Fruit fly (Drosophila melanogaster) whole organism, embryonic: ENCODE results near the gene bark.

Experiments used
- CG12071 ChIP-seq: fragments of 200-800 bp; sonication (Bioruptor generic); optimal IDR thresholded peaks from 3 replicates; lab custom pipeline; 2018; ENCODE audit warnings: missing biosample characterization, mild to moderate bottlenecking, missing genetic modification characterization
- CG13123 ChIP-seq: fragments of 200-800 bp; sonication (Bioruptor generic); optimal IDR thresholded peaks from 2 replicates; lab custom pipeline; 2016; ENCODE audit warnings: missing biosample characterization, missing genetic modification characterization
- CG13287 ChIP-seq: fragments of 200-800 bp; sonication (Bioruptor generic); IDR thresholded peaks from 2 replicates; pipeline ENCODE4 v1.3.6; 2022; ENCODE audit warnings: missing biosample characterization, missing genetic modification characterization; ENCODE audit not compliant: partially characterized antibody
- CG13624 ChIP-seq: fragments of 200-800 bp; sonication (Bioruptor generic); optimal IDR thresholded peaks from 2 replicates; lab custom pipeline; 2016; ENCODE audit warnings: missing biosample characterization, missing genetic modification characterization
- CG15696 ChIP-seq: fragments of 200-800 bp; sonication (Bioruptor generic); optimal IDR thresholded peaks from 2 replicates; lab custom pipeline; 2019; ENCODE audit warnings: missing biosample characterization, mild to moderate bottlenecking, missing genetic modification characterization, moderate library complexity
- CG16813 ChIP-seq: fragments of 200-800 bp; sonication (Bioruptor generic); IDR thresholded peaks from 3 replicates; pipeline ENCODE4 v1.3.6; 2022; ENCODE audit warnings: missing biosample characterization, missing genetic modification characterization; ENCODE audit not compliant: partially characterized antibody
- CG16815 ChIP-seq: fragments of 200-800 bp; sonication (Bioruptor generic); optimal IDR thresholded peaks from 3 replicates; lab custom pipeline; 2017; ENCODE audit warnings: missing biosample characterization, mild to moderate bottlenecking, missing genetic modification characterization
- CG17361 ChIP-seq: fragments of 200-800 bp; sonication (Bioruptor generic); IDR thresholded peaks from 3 replicates; pipeline ENCODE4 v1.3.6; 2022; ENCODE audit warnings: missing biosample characterization, missing genetic modification characterization
- CG18619 ChIP-seq: fragments of 200-800 bp; sonication (Bioruptor generic); optimal IDR thresholded peaks from 3 replicates; lab custom pipeline; 2017; ENCODE audit warnings: missing biosample characterization, mild to moderate bottlenecking, missing genetic modification characterization
- CG3995 ChIP-seq: fragments of 200-800 bp; sonication (Bioruptor generic); optimal IDR thresholded peaks from 3 replicates; lab custom pipeline; 2016; ENCODE audit warnings: missing biosample characterization, missing genetic modification characterization
- CG4404 ChIP-seq: fragments of 200-800 bp; sonication (Bioruptor generic); IDR thresholded peaks from 2 replicates; pipeline ENCODE4 v1.3.6; 2022; ENCODE audit warnings: missing biosample characterization, missing genetic modification characterization
- CG6272 ChIP-seq: fragments of 200-800 bp; sonication (Bioruptor generic); IDR thresholded peaks from 2 replicates; pipeline ENCODE4 v1.3.6; 2022; ENCODE audit warnings: missing biosample characterization, missing genetic modification characterization
- CG6854 ChIP-seq: fragments of 200-800 bp; sonication (Bioruptor generic); optimal IDR thresholded peaks from 3 replicates; lab custom pipeline; 2017; ENCODE audit warnings: missing biosample characterization, mild to moderate bottlenecking, missing genetic modification characterization
- CG8765 ChIP-seq: fragments of 200-800 bp; sonication (Bioruptor generic); IDR thresholded peaks from 2 replicates; pipeline ENCODE4 v1.3.6; 2022; ENCODE audit warnings: missing biosample characterization, missing genetic modification characterization
- D19A ChIP-seq: fragments of 200-800 bp; optimal IDR thresholded peaks from 3 replicates; lab custom pipeline; 2019; ENCODE audit warnings: missing biosample characterization, mild to moderate bottlenecking, missing genetic modification characterization, moderate library complexity
- Dbx ChIP-seq: fragments of 200-800 bp; sonication (Bioruptor generic); IDR thresholded peaks from 3 replicates; pipeline ENCODE4 v1.3.6; 2022; ENCODE audit warnings: missing biosample characterization, missing genetic modification characterization
- Dfd ChIP-seq, 2 experiments: fragments of >200 bp; optimal IDR thresholded peaks; 2 replicates each; lab custom pipeline; 2017; ENCODE audit warnings: missing biosample characterization in 2 of 2, missing genetic modification characterization in 2 of 2
- Fer2 ChIP-seq: fragments of 200-800 bp; sonication (Bioruptor generic); optimal IDR thresholded peaks from 2 replicates; lab custom pipeline; 2018; ENCODE audit warnings: missing biosample characterization, mild to moderate bottlenecking, missing genetic modification characterization, moderate library complexity
- HLHmδ ChIP-seq: fragments of 200-800 bp; sonication (Bioruptor generic); optimal IDR thresholded peaks from 2 replicates; lab custom pipeline; 2018; ENCODE audit warnings: missing biosample characterization, mild to moderate bottlenecking, missing genetic modification characterization, moderate library complexity
- Hand ChIP-seq: fragments of 200-800 bp; sonication (Bioruptor generic); optimal IDR thresholded peaks from 2 replicates; lab custom pipeline; 2017; ENCODE audit warnings: mild to moderate bottlenecking, missing biosample characterization, missing genetic modification reagents, missing genetic modification characterization
- Hsf ChIP-seq: fragments of 200-800 bp; sonication (Bioruptor generic); optimal IDR thresholded peaks from 3 replicates; lab custom pipeline; 2016; ENCODE audit warnings: missing biosample characterization, missing genetic modification characterization
- NFAT ChIP-seq: fragments of 200-800 bp; sonication (Bioruptor generic); IDR thresholded peaks from 2 replicates; pipeline ENCODE4 v1.3.6; 2022; ENCODE audit warnings: missing biosample characterization, missing genetic modification characterization
- Nf-YC ChIP-seq: fragments of 200-800 bp; optimal IDR thresholded peaks from 3 replicates; lab custom pipeline; 2019; ENCODE audit warnings: missing biosample characterization, mild to moderate bottlenecking, missing genetic modification characterization, moderate library complexity
- Oli ChIP-seq: fragments of 200-800 bp; sonication (Bioruptor generic); optimal IDR thresholded peaks from 2 replicates; lab custom pipeline; 2018; ENCODE audit warnings: missing biosample characterization, mild to moderate bottlenecking, missing genetic modification characterization, moderate library complexity
- Ptx1 ChIP-seq: fragments of 200-800 bp; sonication (Bioruptor generic); IDR thresholded peaks from 2 replicates; pipeline ENCODE4 v1.3.6; 2022; ENCODE audit warnings: missing biosample characterization, missing genetic modification characterization
- Rfx ChIP-seq: fragments of 200-800 bp; sonication (Bioruptor generic); IDR thresholded peaks from 2 replicates; pipeline ENCODE4 v1.3.6; 2022; ENCODE audit warnings: missing biosample characterization, missing genetic modification characterization
- Stat92E ChIP-seq, 3 experiments: fragments of >200 bp in 2 of 3; fragments of 200-800 bp in 1 of 3; sonication (Bioruptor generic) in 1 of 3; optimal IDR thresholded peaks; 2 replicates each; lab custom pipeline; 2017 to 2019; ENCODE audit warnings: missing biosample characterization in 3 of 3, missing genetic modification characterization in 3 of 3, mild to moderate bottlenecking in 1 of 3, moderate library complexity in 1 of 3
- Taf1 ChIP-seq: fragments of 200-800 bp; sonication (Bioruptor generic); IDR thresholded peaks from 2 replicates; pipeline ENCODE4 v1.3.6; 2022; ENCODE audit warnings: missing biosample characterization, missing genetic modification characterization
- Trl ChIP-seq, 3 experiments: fragments of >200 bp in 2 of 3; fragments of 200-800 bp in 1 of 3; sonication (Bioruptor generic) in 1 of 3; optimal IDR thresholded peaks; 2 replicates in 1 of 3; 3 replicates in 2 of 3; lab custom pipeline; 2016 to 2017; ENCODE audit warnings: missing biosample characterization in 1 of 3, missing genetic modification characterization in 1 of 3
- aop ChIP-seq: fragments of 200-800 bp; sonication (Bioruptor generic); IDR thresholded peaks from 2 replicates; pipeline ENCODE4 v1.3.6; 2022; ENCODE audit warnings: missing biosample characterization, missing genetic modification characterization
- ase ChIP-seq: fragments of 200-800 bp; sonication (Bioruptor generic); IDR thresholded peaks from 3 replicates; pipeline ENCODE4 v1.3.6; 2022; ENCODE audit warnings: missing biosample characterization, missing genetic modification characterization
- dmrt11E ChIP-seq: fragments of 200-800 bp; sonication (Bioruptor generic); optimal IDR thresholded peaks from 3 replicates; lab custom pipeline; 2018; ENCODE audit warnings: missing biosample characterization, mild to moderate bottlenecking, missing genetic modification characterization, moderate library complexity
- esg ChIP-seq: fragments of 200-800 bp; sonication (Bioruptor generic); conservative IDR thresholded peaks from 2 replicates; pipeline ENCODE4 v1.3.6; 2022; ENCODE audit warnings: missing biosample characterization, missing genetic modification characterization
- fd96Cb ChIP-seq: fragments of 200-800 bp; sonication (Bioruptor generic); optimal IDR thresholded peaks from 2 replicates; lab custom pipeline; 2018; ENCODE audit warnings: missing biosample characterization, mild to moderate bottlenecking, missing genetic modification characterization, moderate library complexity
- hkb ChIP-seq, 2 experiments: fragments of 200-800 bp in 1 of 2; fragments of >200 bp in 1 of 2; sonication (Bioruptor generic) in 1 of 2; IDR thresholded peaks in 1 of 2; optimal IDR thresholded peaks in 1 of 2; 2 replicates each; pipeline versions ENCODE4 v1.3.6 to Lab custom; 2017 to 2022; ENCODE audit warnings: missing biosample characterization in 1 of 2, missing genetic modification characterization in 1 of 2
- ind ChIP-seq: fragments of 200-800 bp; sonication (Bioruptor generic); optimal IDR thresholded peaks from 3 replicates; lab custom pipeline; 2016; ENCODE audit warnings: missing biosample characterization, missing genetic modification characterization
- jing ChIP-seq: fragments of 200-800 bp; sonication (Bioruptor generic); optimal IDR thresholded peaks from 2 replicates; lab custom pipeline; 2018; ENCODE audit warnings: missing biosample characterization, mild to moderate bottlenecking, missing genetic modification characterization
- lola ChIP-seq, 3 experiments: fragments of >200 bp in 2 of 3; fragments of 200-800 bp in 1 of 3; sonication (Bioruptor generic) in 1 of 3; optimal IDR thresholded peaks; 2 replicates each; lab custom pipeline; 2017 to 2019; ENCODE audit warnings: missing biosample characterization in 3 of 3, missing genetic modification characterization in 3 of 3, mild to moderate bottlenecking in 1 of 3, moderate library complexity in 1 of 3
- mld ChIP-seq: fragments of 200-800 bp; sonication (Bioruptor generic); IDR thresholded peaks from 3 replicates; pipeline ENCODE4 v1.3.6; 2022; ENCODE audit warnings: missing biosample characterization, missing genetic modification characterization; ENCODE audit not compliant: partially characterized antibody
- p53 ChIP-seq: fragments of 200-800 bp; sonication (Bioruptor generic); optimal IDR thresholded peaks from 2 replicates; lab custom pipeline; 2016; ENCODE audit warnings: missing biosample characterization, missing genetic modification characterization
- pita ChIP-seq: fragments of 200-800 bp; sonication (Bioruptor generic); optimal IDR thresholded peaks from 2 replicates; lab custom pipeline; 2017; ENCODE audit warnings: missing biosample characterization, mild to moderate bottlenecking, missing genetic modification characterization
- salm ChIP-seq: fragments of 200-800 bp; sonication (Bioruptor generic); optimal IDR thresholded peaks from 2 replicates; lab custom pipeline; 2018; ENCODE audit warnings: missing biosample characterization, mild to moderate bottlenecking, missing genetic modification characterization
- schlank ChIP-seq: fragments of 200-800 bp; sonication (Bioruptor generic); optimal IDR thresholded peaks from 2 replicates; lab custom pipeline; 2018; ENCODE audit warnings: missing biosample characterization, mild to moderate bottlenecking, missing genetic modification characterization
- sd ChIP-seq: fragments of 200-800 bp; sonication (Bioruptor generic); optimal IDR thresholded peaks from 3 replicates; lab custom pipeline; 2018; ENCODE audit warnings: missing biosample characterization, mild to moderate bottlenecking, missing genetic modification characterization, moderate library complexity
- sob ChIP-seq: fragments of 200-800 bp; sonication (Bioruptor generic); IDR thresholded peaks from 2 replicates; pipeline ENCODE4 v1.3.6; 2022; ENCODE audit warnings: missing biosample characterization, missing genetic modification characterization
- ssp ChIP-seq: fragments of 200-800 bp; sonication (Bioruptor generic); IDR thresholded peaks from 2 replicates; pipeline ENCODE4 v1.3.6; 2022; ENCODE audit warnings: missing biosample characterization, missing genetic modification characterization
- stwl ChIP-seq: fragments of 200-800 bp; sonication (Bioruptor generic); optimal IDR thresholded peaks from 3 replicates; lab custom pipeline; 2018; ENCODE audit warnings: missing biosample characterization, mild to moderate bottlenecking, missing genetic modification characterization, moderate library complexity
- trh ChIP-seq: fragments of 200-800 bp; sonication (Bioruptor generic); optimal IDR thresholded peaks from 2 replicates; lab custom pipeline; 2016; ENCODE audit warnings: missing biosample characterization, missing genetic modification characterization
- unc-4 ChIP-seq: fragments of 200-800 bp; sonication (Bioruptor generic); IDR thresholded peaks from 2 replicates; pipeline ENCODE4 v1.3.6; 2022; ENCODE audit warnings: missing biosample characterization, missing genetic modification characterization; ENCODE audit not compliant: partially characterized antibody
- zf30C ChIP-seq: fragments of 200-800 bp; sonication (Bioruptor generic); optimal IDR thresholded peaks from 3 replicates; lab custom pipeline; 2018; ENCODE audit warnings: missing biosample characterization, mild to moderate bottlenecking, missing genetic modification characterization

Gene bark

DNA sequence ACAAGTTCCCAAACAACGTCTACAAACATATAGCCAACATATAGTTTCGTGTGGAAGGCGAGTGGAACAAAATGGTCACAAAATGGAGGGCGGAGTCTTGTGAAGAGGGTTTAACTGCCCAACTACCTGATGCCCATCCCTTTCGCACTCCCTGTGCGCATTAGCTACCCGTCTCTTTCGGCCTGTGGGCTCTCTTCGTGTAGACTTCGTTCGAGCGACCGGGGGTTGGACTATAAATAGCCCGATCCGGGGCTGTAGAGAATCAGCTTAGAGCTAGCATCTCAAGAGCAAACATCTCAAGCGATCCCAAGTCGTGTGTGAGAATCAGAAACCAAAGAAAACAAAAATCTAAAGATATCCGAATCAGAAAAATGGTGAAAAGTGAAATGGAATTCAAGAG, 38.4 kb downstream of the bark start, which contains the start of gene slp1 (continued):
- TF ChIP-seq mld (GFP tag; lab: Robert Waterston, UW) (no peak), ase (GFP tag; lab: Robert Waterston, UW) (no peak), Ptx1 (GFP tag; lab: Robert Waterston, UW) (no peak), Trl (optimal IDR thresholded peaks at IDR 0.05; lab: Kevin White, UChicago) (peak in 1 of 2 experiments; percentile 30), Trl (GFP tag; optimal IDR thresholded peaks at IDR 0.05; lab: Kevin White, UChicago) (no peak), CG16813 (no peak), CG13287 (no peak), sob (GFP tag; lab: Robert Waterston, UW) (no peak), CG4404 (no peak), Rfx (GFP tag; lab: Robert Waterston, UW) (no peak), ind (GFP tag; lab: Kevin White, UChicago) (no peak), zf30C (peak; percentile 16), p53 (no peak), fd96Cb (no peak), schlank (no peak), Dfd (GFP tag; optimal IDR thresholded peaks at IDR 0.05; lab: Kevin White, UChicago) (no peak), trh (no peak), Hsf (GFP tag; lab: Kevin White, UChicago) (no peak), Stat92E (GFP tag; optimal IDR thresholded peaks at IDR 0.05; lab: Kevin White, UChicago) (peak in 1 of 3 experiments; percentile 8), Dbx (GFP tag; lab: Robert Waterston, UW) (no peak), lola (GFP tag; optimal IDR thresholded peaks at IDR 0.05; lab: Kevin White, UChicago) (no peak), D19A (peak; percentile 1), unc-4 (GFP tag; lab: Robert Waterston, UW) (no peak), Hand (no peak), CG17361 (GFP tag; lab: Robert Waterston, UW) (no peak), hkb (optimal IDR thresholded peaks at IDR 0.05; lab: Kevin White, UChicago) (no peak), hkb (GFP tag; IDR thresholded peaks at IDR 0.05; lab: Robert Waterston, UW) (no peak), salm (tag; lab: Kevin White, UChicago) (no peak), CG6272 (GFP tag; lab: Robert Waterston, UW) (no peak), dmrt11E (tag; lab: Kevin White, UChicago) (no peak), CG8765 (0 out of 2 replicates have a peak, but pooled peaks have one; percentile 7), CG12071 (GFP tag; lab: Kevin White, UChicago) (peak; percentile 5), CG13624 (no peak), ssp (no peak), Taf1 (GFP tag; lab: Robert Waterston, UW) (no peak), Nf-YC (peak; percentile 98), jing (GFP tag; lab: Kevin White, UChicago) (peak; percentile 5), CG16815 (GFP tag; lab: Kevin White, UChicago) (no peak), esg (GFP tag; lab: Robert Waterston, UW) (no peak), HLHmδ (GFP tag; lab: Kevin White, UChicago) (peak; percentile 13), CG15696 (tag; lab: Kevin White, UChicago) (peak; percentile 6), NFAT (GFP tag; lab: Robert Waterston, UW) (no peak), stwl (tag; lab: Kevin White, UChicago) (no peak), CG18619 (GFP tag; lab: Kevin White, UChicago) (no peak), CG13123 (GFP tag; lab: Kevin White, UChicago) (no peak), Oli (no peak), CG6854 (no peak), sd (tag; lab: Kevin White, UChicago) (no peak), aop (GFP tag; lab: Robert Waterston, UW) (no peak), CG3995 (GFP tag; lab: Kevin White, UChicago) (no peak), Fer2 (tag; lab: Kevin White, UChicago) (no peak), pita (GFP tag; lab: Kevin White, UChicago) (no peak)
